Worm (Caenorhabditis elegans) whole organism, L4 larva: ENCODE measurements around the gene F58A4.6.

Source experiments
- F26F4.8 ChIP-seq: fragments of 200-800 bp; sonication (Bioruptor generic); conservative IDR thresholded peaks from 2 replicates; pipeline ENCODE4 v1.3.6; 2022; ENCODE audit warnings: missing genetic modification characterization, missing compliant biosample characterization
- F49E8.2 ChIP-seq: sonication (generic microtip); optimal IDR thresholded peaks from 2 replicates; lab custom pipeline; 2016; ENCODE audit warnings: missing compliant biosample characterization, mild to moderate bottlenecking, missing genetic modification characterization, borderline replicate concordance
- T20F7.1 ChIP-seq: fragments of 200-800 bp; sonication (Bioruptor generic); optimal IDR thresholded peaks from 2 replicates; lab custom pipeline; 2018; ENCODE audit warnings: mild to moderate bottlenecking, missing genetic modification characterization, missing compliant biosample characterization
- T26A8.4 ChIP-seq: fragments of 200-800 bp; sonication (Bioruptor generic); IDR thresholded peaks from 2 replicates; pipeline ENCODE4 v1.3.6; 2022; ENCODE audit warnings: missing genetic modification characterization, missing compliant biosample characterization
- Y75B8A.6 ChIP-seq: fragments of 200-800 bp; sonication (Bioruptor generic); IDR thresholded peaks from 2 replicates; pipeline ENCODE4 v1.3.6; 2022; ENCODE audit warnings: missing genetic modification reagents, missing genetic modification characterization, missing compliant biosample characterization
- ZK546.5 ChIP-seq, 2 experiments: sonication (generic microtip); optimal IDR thresholded peaks; 2 replicates each; lab custom pipeline; 2017; ENCODE audit warnings: missing biosample characterization in 2 of 2, missing genetic modification characterization in 2 of 2
- aha-1 ChIP-seq: fragments of 150-350 bp; peaks from one replicate; lab custom pipeline; 2014; ENCODE audit warnings: missing biosample characterization, missing genetic modification characterization
- arid-1 ChIP-seq: fragments of 200-800 bp; sonication (Bioruptor generic); conservative IDR thresholded peaks from 2 replicates; pipeline ENCODE4 v1.3.6; 2022; ENCODE audit warnings: missing genetic modification reagents, missing genetic modification characterization, missing compliant biosample characterization
- attf-4 ChIP-seq: sonication (generic microtip); optimal IDR thresholded peaks from 3 replicates; lab custom pipeline; 2017; ENCODE audit warnings: missing biosample characterization, missing genetic modification characterization
- ceh-28 ChIP-seq: fragments of 150-350 bp; optimal IDR thresholded peaks from 2 replicates; lab custom pipeline; 2014; ENCODE audit warnings: missing biosample characterization, missing genetic modification reagents, missing genetic modification characterization
- ceh-44 ChIP-seq: fragments of 200-800 bp; sonication (Bioruptor generic); IDR thresholded peaks from 2 replicates; pipeline ENCODE4 v1.3.6; 2022; ENCODE audit warnings: missing genetic modification reagents, missing genetic modification characterization, missing compliant biosample characterization
- cey-2 ChIP-seq: sonication (generic microtip); optimal IDR thresholded peaks from 3 replicates; lab custom pipeline; 2017; ENCODE audit warnings: missing genetic modification characterization, mild to moderate bottlenecking, missing compliant biosample characterization, antibody characterized with exemption, borderline replicate concordance; ENCODE audit not compliant: insufficient read depth
- daf-16 ChIP-seq, 3 experiments: sonication (generic microtip); optimal IDR thresholded peaks; 2 replicates each; lab custom pipeline; 2016 to 2017; ENCODE audit warnings: missing genetic modification characterization in 3 of 3, missing genetic modification reagents in 3 of 3, mild to moderate bottlenecking in 2 of 3, missing compliant biosample characterization in 2 of 3, missing biosample characterization in 1 of 3, moderate library complexity in 1 of 3
- daf-19 ChIP-seq: fragments of 200-800 bp; sonication (Bioruptor generic); conservative IDR thresholded peaks from 2 replicates; pipeline ENCODE4 v1.3.6; 2022; ENCODE audit warnings: missing genetic modification characterization, missing compliant biosample characterization
- daf-8 ChIP-seq: fragments of 200-800 bp; sonication (Bioruptor generic); IDR thresholded peaks from 2 replicates; pipeline ENCODE4 v1.3.6; 2022; ENCODE audit warnings: missing genetic modification characterization, missing compliant biosample characterization
- dve-1 ChIP-seq: sonication (generic microtip); optimal IDR thresholded peaks from 2 replicates; lab custom pipeline; 2017; ENCODE audit warnings: antibody characterized with exemption, mild to moderate bottlenecking, missing genetic modification characterization, missing compliant biosample characterization; ENCODE audit not compliant: insufficient read depth
- egl-27 ChIP-seq: sonication (generic microtip); optimal IDR thresholded peaks from 3 replicates; lab custom pipeline; 2017; ENCODE audit warnings: missing biosample characterization, missing genetic modification reagents, missing genetic modification characterization
- hlh-30 ChIP-seq: sonication (generic microtip); optimal IDR thresholded peaks from 2 replicates; lab custom pipeline; 2017; ENCODE audit warnings: antibody characterized with exemption, mild to moderate bottlenecking, missing genetic modification characterization, missing compliant biosample characterization; ENCODE audit not compliant: insufficient read depth
- hmg-1.1 ChIP-seq: fragments of 200-800 bp; sonication (Bioruptor generic); IDR thresholded peaks from 2 replicates; pipeline ENCODE4 v1.3.6; 2022; ENCODE audit warnings: missing genetic modification reagents, missing genetic modification characterization, missing compliant biosample characterization
- lim-7 ChIP-seq: fragments of 200-800 bp; sonication (Bioruptor generic); IDR thresholded peaks from 2 replicates; pipeline ENCODE4 v1.3.6; 2022; ENCODE audit warnings: missing genetic modification characterization, missing compliant biosample characterization
- lin-1 ChIP-seq: fragments of 200-800 bp; sonication (Bioruptor generic); IDR thresholded peaks from 2 replicates; pipeline ENCODE4 v1.3.6; 2022; ENCODE audit warnings: missing genetic modification reagents, missing genetic modification characterization, missing compliant biosample characterization
- lin-13 ChIP-seq: fragments of 150-350 bp; optimal IDR thresholded peaks from 2 replicates; lab custom pipeline; 2014; ENCODE audit warnings: missing biosample characterization, missing genetic modification reagents, missing genetic modification characterization
- lin-29 ChIP-seq: fragments of 200-800 bp; sonication (Bioruptor generic); IDR thresholded peaks from 2 replicates; pipeline ENCODE4 v1.3.6; 2022; ENCODE audit warnings: missing genetic modification reagents, missing genetic modification characterization, missing compliant biosample characterization
- lin-39 ChIP-seq: fragments of 150-350 bp; optimal IDR thresholded peaks from 2 replicates; lab custom pipeline; 2014; ENCODE audit warnings: missing biosample characterization, missing genetic modification reagents, missing genetic modification characterization
- lir-3 ChIP-seq: sonication (generic microtip); optimal IDR thresholded peaks from 2 replicates; lab custom pipeline; 2016; ENCODE audit warnings: mild to moderate bottlenecking, missing genetic modification characterization, missing compliant biosample characterization
- lsy-2 ChIP-seq, 2 experiments: fragments of 150-350 bp in 1 of 2; sonication (generic microtip) in 1 of 2; optimal IDR thresholded peaks; 2 replicates each; lab custom pipeline; 2014 to 2017; ENCODE audit warnings: missing biosample characterization in 2 of 2, missing genetic modification characterization in 2 of 2
- mdl-1 ChIP-seq, 2 experiments: fragments of 150-350 bp in 1 of 2; sonication (generic microtip) in 1 of 2; optimal IDR thresholded peaks; 2 replicates each; lab custom pipeline; 2014 to 2017; ENCODE audit warnings: missing biosample characterization in 2 of 2, missing genetic modification characterization in 2 of 2
- mes-2 ChIP-seq: sonication (generic microtip); optimal IDR thresholded peaks from 2 replicates; lab custom pipeline; 2016; ENCODE audit warnings: missing genotype, mild to moderate bottlenecking, missing genetic modification characterization, missing compliant biosample characterization; ENCODE audit not compliant: poor library complexity, severe bottlenecking
- nhr-11 ChIP-seq: fragments of 150-350 bp; optimal IDR thresholded peaks from 2 replicates; lab custom pipeline; 2014; ENCODE audit warnings: missing biosample characterization, missing genetic modification characterization
- nhr-28 ChIP-seq: fragments of 150-350 bp; optimal IDR thresholded peaks from 2 replicates; lab custom pipeline; 2014; ENCODE audit warnings: missing biosample characterization, missing genetic modification characterization
- nhr-41 ChIP-seq: fragments of 200-800 bp; sonication (Bioruptor generic); IDR thresholded peaks from 2 replicates; pipeline ENCODE4 v1.3.6; 2022; ENCODE audit warnings: missing genetic modification reagents, missing genetic modification characterization, missing compliant biosample characterization
- nhr-6 ChIP-seq: fragments of 150-350 bp; optimal IDR thresholded peaks from 2 replicates; lab custom pipeline; 2014; ENCODE audit warnings: missing biosample characterization, missing genetic modification characterization
- nhr-76 ChIP-seq: fragments of 150-350 bp; optimal IDR thresholded peaks from 2 replicates; lab custom pipeline; 2014; ENCODE audit warnings: missing biosample characterization, missing genetic modification characterization
- nhr-77 ChIP-seq: fragments of 150-350 bp; optimal IDR thresholded peaks from 2 replicates; lab custom pipeline; 2014; ENCODE audit warnings: missing biosample characterization, missing genetic modification characterization
- sdz-12 ChIP-seq: fragments of 200-800 bp; sonication (Bioruptor generic); optimal IDR thresholded peaks from 2 replicates; lab custom pipeline; 2018; ENCODE audit warnings: mild to moderate bottlenecking, missing genetic modification characterization, missing compliant biosample characterization
- set-16 ChIP-seq: fragments of 200-800 bp; sonication (Bioruptor generic); IDR thresholded peaks from 2 replicates; pipeline ENCODE4 v1.3.6; 2022; ENCODE audit warnings: missing genetic modification reagents, missing genetic modification characterization, missing compliant biosample characterization
- snpc-1.2 ChIP-seq: fragments of 200-800 bp; sonication (Bioruptor generic); IDR thresholded peaks from 2 replicates; pipeline ENCODE4 v1.3.6; 2022; ENCODE audit warnings: missing genetic modification reagents, missing genetic modification characterization, missing compliant biosample characterization
- snpc-4 ChIP-seq: fragments of 150-350 bp; optimal IDR thresholded peaks from 2 replicates; lab custom pipeline; 2014; ENCODE audit warnings: missing biosample characterization, missing genetic modification characterization
- spr-1 ChIP-seq: sonication (generic microtip); optimal IDR thresholded peaks from 2 replicates; lab custom pipeline; 2016; ENCODE audit warnings: mild to moderate bottlenecking, missing genetic modification characterization, missing compliant biosample characterization
- spr-3 ChIP-seq: fragments of 200-800 bp; sonication (Bioruptor generic); optimal IDR thresholded peaks from 2 replicates; lab custom pipeline; 2018; ENCODE audit warnings: mild to moderate bottlenecking, missing genetic modification characterization, missing compliant biosample characterization
- tag-97 ChIP-seq: fragments of 200-800 bp; sonication (Bioruptor generic); IDR thresholded peaks from 2 replicates; pipeline ENCODE4 v1.3.6; 2022; ENCODE audit warnings: missing genetic modification characterization, missing compliant biosample characterization
- unc-130 ChIP-seq: sonication (generic microtip); optimal IDR thresholded peaks from 2 replicates; lab custom pipeline; 2016; ENCODE audit warnings: missing genetic modification reagents, missing genetic modification characterization, missing compliant biosample characterization
- unc-62 ChIP-seq, 3 experiments: fragments of 150-350 bp in 1 of 3; sonication (generic microtip); optimal IDR thresholded peaks in 2 of 3; peaks in 1 of 3; 1 replicate in 1 of 3; 2 replicates in 2 of 3; lab custom pipeline; 2014 to 2017; ENCODE audit warnings: missing biosample characterization in 3 of 3, missing genetic modification characterization in 3 of 3, missing genetic modification reagents in 3 of 3, missing genotype in 1 of 3
- zfp-2 ChIP-seq: sonication (generic microtip); optimal IDR thresholded peaks from 2 replicates; lab custom pipeline; 2016; ENCODE audit warnings: mild to moderate bottlenecking, missing genetic modification characterization, missing compliant biosample characterization
- zip-11 ChIP-seq: fragments of 200-800 bp; sonication (Bioruptor generic); IDR thresholded peaks from 2 replicates; pipeline ENCODE4 v1.3.6; 2022; ENCODE audit warnings: missing genetic modification characterization, missing compliant biosample characterization
- ztf-11 ChIP-seq: fragments of 150-350 bp; optimal IDR thresholded peaks from 2 replicates; lab custom pipeline; 2014; ENCODE audit warnings: missing biosample characterization, missing genetic modification characterization
- ztf-7 ChIP-seq: fragments of 150-350 bp; optimal IDR thresholded peaks from 2 replicates; lab custom pipeline; 2014; ENCODE audit warnings: missing biosample characterization, missing genetic modification characterization

Gene F58A4.6

DNA sequence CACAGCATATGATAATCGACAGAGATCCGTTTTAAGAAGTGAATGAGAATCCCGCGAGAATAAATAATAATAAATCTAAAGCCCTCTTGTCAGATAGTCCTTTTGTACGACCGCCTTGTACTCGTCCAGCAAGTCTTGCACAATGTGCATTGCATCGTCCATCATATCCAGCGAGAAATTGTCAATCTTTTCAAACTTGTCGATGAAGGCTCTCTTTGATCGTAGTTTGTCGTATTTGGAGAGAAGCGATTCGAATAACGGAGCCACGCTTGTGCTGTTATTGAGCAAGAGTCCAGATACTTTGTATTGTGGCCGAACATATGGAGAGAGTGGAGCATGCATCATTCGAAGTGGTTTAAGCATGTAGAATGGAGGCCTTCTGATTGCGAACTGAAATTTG lies 12.3 kb downstream of the F58A4.6 start (continued):
- TF ChIP-seq snpc-1.2 (GFP tag; lab: Robert Waterston, UW): no peak
- TF ChIP-seq daf-8: no peak
- no peak for TF ChIP-seq mdl-1 (tag; optimal IDR thresholded peaks at IDR 0.05; lab: Kevin White, UChicago)
- TF ChIP-seq nhr-11 (tag; lab: Kevin White, UChicago): no peak
- TF ChIP-seq ztf-7: no peak
- TF ChIP-seq cey-2 (tag; lab: Kevin White, UChicago): no peak
- TF ChIP-seq nhr-28 (tag; lab: Kevin White, UChicago): no peak
- no peak for TF ChIP-seq lir-3
- TF ChIP-seq arid-1 (GFP tag; lab: Robert Waterston, UW): peak; percentile 25; the same call in 1 of the 2 replicates
- TF ChIP-seq dve-1 (tag; lab: Kevin White, UChicago): no peak
- peak; percentile 28 for TF ChIP-seq mes-2 (tag; lab: Kevin White, UChicago)
- no peak for TF ChIP-seq zip-11
- no peak for TF ChIP-seq spr-1 (tag; lab: Kevin White, UChicago)
- TF ChIP-seq lin-29 (GFP tag; lab: Robert Waterston, UW): 0 out of 2 replicates have a peak, but pooled peaks have one; percentile 26
- TF ChIP-seq hmg-1.1 (GFP tag; lab: Robert Waterston, UW): 0 out of 2 replicates have a peak, but pooled peaks have one; percentile 24
- no peak for TF ChIP-seq unc-62 (GFP tag; optimal IDR thresholded peaks at IDR 0.05 in 1 of 2; lab: Kevin White, UChicago)
- no peak for TF ChIP-seq unc-62 (tag; optimal IDR thresholded peaks at IDR 0.05; lab: Kevin White, UChicago)
- TF ChIP-seq snpc-4: no peak
- TF ChIP-seq attf-4: no peak
- no peak for TF ChIP-seq Y75B8A.6 (GFP tag; lab: Robert Waterston, UW)
- TF ChIP-seq nhr-76 (tag; lab: Kevin White, UChicago): no peak
- peak; percentile 17 for TF ChIP-seq aha-1
- TF ChIP-seq ZK546.5 (tag; optimal IDR thresholded peaks at IDR 0.05; lab: Kevin White, UChicago): no peak
- TF ChIP-seq spr-3 (GFP tag; lab: Kevin White, UChicago): no peak

DNA sequence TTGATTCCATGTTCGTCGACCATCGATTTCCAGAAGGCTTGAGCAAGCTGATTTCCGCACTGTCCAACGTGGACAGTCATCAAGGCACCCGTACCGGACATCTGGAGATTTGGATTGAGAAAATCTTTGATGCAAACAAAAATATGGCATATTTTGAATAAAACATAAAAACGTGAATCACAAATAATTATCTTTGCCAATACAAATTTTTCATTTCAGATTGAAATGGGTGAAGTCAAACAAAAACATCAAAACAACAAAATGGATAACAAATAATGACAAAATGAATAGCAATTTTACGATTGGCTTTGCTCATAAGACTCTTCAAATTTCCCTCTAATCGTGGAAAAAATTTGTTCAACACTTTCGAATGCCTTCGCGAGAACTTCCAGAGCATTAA lies 14.8 kb downstream of the F58A4.6 start, which contains the start of gene tbg-1:
Gene tbg-1, minus strand, starts transcription at position 101 of the 400 bp plus-strand sequence.
- TF ChIP-seq daf-19 (no peak), T20F7.1 (GFP tag; lab: Kevin White, UChicago) (no peak), lin-13 (GFP tag; lab: Kevin White, UChicago) (no peak), ZK546.5 (tag; optimal IDR thresholded peaks at IDR 0.05; lab: Kevin White, UChicago) (no peak), lin-39 (tag; lab: Kevin White, UChicago) (no peak), T26A8.4 (GFP tag; lab: Robert Waterston, UW) (no peak), lin-1 (GFP tag; lab: Robert Waterston, UW) (no peak), nhr-77 (tag; lab: Kevin White, UChicago) (no peak), snpc-4 (no peak), zip-11 (no peak), F26F4.8 (GFP tag; lab: Robert Waterston, UW) (no peak), daf-16 (GFP tag; optimal IDR thresholded peaks at IDR 0.05; lab: Kevin White, UChicago) (no peak), daf-16 (tag; optimal IDR thresholded peaks at IDR 0.05; lab: Kevin White, UChicago) (no peak), mes-2 (tag; lab: Kevin White, UChicago) (no peak), ceh-44 (GFP tag; lab: Robert Waterston, UW) (no peak), nhr-41 (no peak), lsy-2 (tag; optimal IDR thresholded peaks at IDR 0.05; lab: Kevin White, UChicago) (no peak)
- TF ChIP-seq, all 104 proteins: peak for 0

DNA sequence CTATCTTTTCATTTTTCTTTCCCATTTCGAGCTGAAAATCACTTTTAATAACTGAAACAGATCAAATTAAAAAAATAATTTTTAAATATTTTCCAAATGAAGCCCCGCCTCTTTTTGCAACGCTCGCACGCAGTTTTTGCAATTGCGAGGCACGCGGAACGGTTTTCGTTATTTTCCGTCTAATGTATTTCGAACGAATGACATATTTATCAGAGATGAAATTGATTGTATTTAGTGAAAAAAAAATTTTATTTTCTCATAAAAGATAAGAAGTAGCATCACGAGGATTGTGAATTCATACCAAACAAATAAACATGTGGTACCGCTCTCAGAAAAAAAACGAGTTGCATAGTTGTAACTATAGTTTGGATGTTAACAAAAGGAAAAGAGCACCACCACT lies 15.6 kb downstream of the F58A4.6 start, which contains the start of gene rpac-19:
Gene rpac-19, minus strand, starts transcription at position 31 of the 400 bp plus-strand sequence.
- peak; percentile 64 for TF ChIP-seq sdz-12 (GFP tag; lab: Kevin White, UChicago)
- TF ChIP-seq ceh-28: no peak
- TF ChIP-seq hlh-30 (tag; lab: Kevin White, UChicago): peak; percentile 83
- TF ChIP-seq nhr-41: no peak; the same call in 1 of the 2 replicates
- peak; percentile 81 for TF ChIP-seq nhr-6 (tag; lab: Kevin White, UChicago)
- TF ChIP-seq unc-130 (GFP tag; lab: Kevin White, UChicago): peak; percentile 61
- peak in 1 of 2 experiments; percentile 84 for TF ChIP-seq lsy-2 (tag; optimal IDR thresholded peaks at IDR 0.05; lab: Kevin White, UChicago)
- TF ChIP-seq ztf-7: peak; percentile 60
- no peak for TF ChIP-seq lim-7 (GFP tag; lab: Robert Waterston, UW)
- TF ChIP-seq tag-97 (GFP tag; lab: Robert Waterston, UW): no peak
- no peak for TF ChIP-seq egl-27 (tag; lab: Kevin White, UChicago)
- TF ChIP-seq spr-3 (GFP tag; lab: Kevin White, UChicago): no peak
- no peak for TF ChIP-seq set-16
- TF ChIP-seq ztf-11: no peak
- TF ChIP-seq zfp-2: peak; percentile 37
- TF ChIP-seq unc-62 (GFP tag; optimal IDR thresholded peaks at IDR 0.05 in 1 of 2; lab: Kevin White, UChicago): no peak
- TF ChIP-seq unc-62 (tag; optimal IDR thresholded peaks at IDR 0.05; lab: Kevin White, UChicago): no peak
- TF ChIP-seq F49E8.2 (tag; lab: Kevin White, UChicago): peak; percentile 70
- peak; percentile 58; the same call in 1 of the 2 replicates for TF ChIP-seq arid-1 (GFP tag; lab: Robert Waterston, UW)
